Fruit fly (Drosophila melanogaster) whole organism, embryonic: Measurements from ENCODE around the gene Gr63a.

Source experiments
- Atf-2 ChIP-seq: fragments of 200-800 bp; sonication (Bioruptor generic); optimal IDR thresholded peaks from 2 replicates; lab custom pipeline; 2016; ENCODE audit warnings: missing biosample characterization, missing genetic modification characterization
- Bdp1 ChIP-seq: fragments of 200-800 bp; sonication (Bioruptor generic); optimal IDR thresholded peaks from 3 replicates; lab custom pipeline; 2016; ENCODE audit warnings: missing biosample characterization, missing genetic modification characterization
- Bgb ChIP-seq: fragments of 200-800 bp; sonication (Bioruptor generic); IDR thresholded peaks from 2 replicates; pipeline ENCODE4 v1.3.6; 2022; ENCODE audit warnings: missing biosample characterization, missing genetic modification characterization; ENCODE audit not compliant: partially characterized antibody
- CG11723 ChIP-seq: fragments of 200-800 bp; sonication (Bioruptor generic); optimal IDR thresholded peaks from 2 replicates; lab custom pipeline; 2017; ENCODE audit warnings: missing biosample characterization, mild to moderate bottlenecking, missing genetic modification characterization
- CG14965 ChIP-seq: fragments of 200-800 bp; sonication (Bioruptor generic); optimal IDR thresholded peaks from 2 replicates; lab custom pipeline; 2016; ENCODE audit warnings: missing biosample characterization, missing genetic modification characterization, borderline replicate concordance
- CG15073 ChIP-seq: fragments of 200-800 bp; sonication (Bioruptor generic); optimal IDR thresholded peaks from 2 replicates; lab custom pipeline; 2016; ENCODE audit warnings: missing biosample characterization, missing genetic modification characterization
- CG15269 ChIP-seq: fragments of 200-800 bp; sonication (Bioruptor generic); optimal IDR thresholded peaks from 2 replicates; lab custom pipeline; 2018; ENCODE audit warnings: missing biosample characterization, mild to moderate bottlenecking, missing genetic modification characterization, moderate library complexity
- CG17385 ChIP-seq: fragments of 200-800 bp; sonication (Bioruptor generic); optimal IDR thresholded peaks from 3 replicates; lab custom pipeline; 2018; ENCODE audit warnings: missing biosample characterization, mild to moderate bottlenecking, missing genetic modification characterization
- CG17912 ChIP-seq: fragments of 200-800 bp; sonication (Bioruptor generic); optimal IDR thresholded peaks from 2 replicates; lab custom pipeline; 2018; ENCODE audit warnings: missing biosample characterization, mild to moderate bottlenecking, missing genetic modification characterization
- CG42726 ChIP-seq: fragments of 200-800 bp; sonication (Bioruptor generic); IDR thresholded peaks from 2 replicates; pipeline ENCODE4 v1.3.6; 2022; ENCODE audit warnings: missing biosample characterization, missing genetic modification characterization; ENCODE audit not compliant: partially characterized antibody
- CG4424 ChIP-seq: fragments of 200-800 bp; sonication (Bioruptor generic); optimal IDR thresholded peaks from 3 replicates; lab custom pipeline; 2016; ENCODE audit warnings: missing biosample characterization, missing genetic modification characterization
- CG4854 ChIP-seq: fragments of 200-800 bp; sonication (Bioruptor generic); optimal IDR thresholded peaks from 2 replicates; lab custom pipeline; 2016; ENCODE audit warnings: missing biosample characterization, missing genetic modification characterization, inconsistent platforms
- CG8281 ChIP-seq: fragments of 200-800 bp; sonication (Bioruptor generic); optimal IDR thresholded peaks from 2 replicates; lab custom pipeline; 2018; ENCODE audit warnings: missing biosample characterization, mild to moderate bottlenecking, missing genetic modification characterization, moderate library complexity
- CG8359 ChIP-seq: fragments of 200-800 bp; sonication (Bioruptor generic); optimal IDR thresholded peaks from 2 replicates; lab custom pipeline; 2017; ENCODE audit warnings: missing biosample characterization, mild to moderate bottlenecking, missing genetic modification characterization, borderline replicate concordance
- CG9817 ChIP-seq: fragments of 200-800 bp; sonication (Bioruptor generic); optimal IDR thresholded peaks from 2 replicates; lab custom pipeline; 2018; ENCODE audit warnings: missing biosample characterization, mild to moderate bottlenecking, missing genetic modification characterization, moderate library complexity
- CrebB ChIP-seq: fragments of 200-800 bp; sonication (Bioruptor generic); optimal IDR thresholded peaks from 3 replicates; lab custom pipeline; 2018; ENCODE audit warnings: missing biosample characterization, mild to moderate bottlenecking, missing genetic modification characterization
- D19A ChIP-seq: fragments of 200-800 bp; optimal IDR thresholded peaks from 3 replicates; lab custom pipeline; 2019; ENCODE audit warnings: missing biosample characterization, mild to moderate bottlenecking, missing genetic modification characterization, moderate library complexity
- Dfd ChIP-seq, 2 experiments: fragments of >200 bp; optimal IDR thresholded peaks; 2 replicates each; lab custom pipeline; 2017; ENCODE audit warnings: missing biosample characterization in 2 of 2, missing genetic modification characterization in 2 of 2
- Doc3 ChIP-seq: fragments of 200-800 bp; sonication (Bioruptor generic); IDR thresholded peaks from 3 replicates; pipeline ENCODE4 v1.3.6; 2022; ENCODE audit warnings: missing biosample characterization, missing genetic modification characterization; ENCODE audit not compliant: partially characterized antibody
- E2f1 ChIP-seq: fragments of 200-800 bp; sonication (Bioruptor generic); IDR thresholded peaks from 2 replicates; pipeline ENCODE4 v1.3.6; 2022; ENCODE audit warnings: missing biosample characterization, missing genetic modification characterization
- Gsc ChIP-seq: fragments of 200-800 bp; sonication (Bioruptor generic); IDR thresholded peaks from 2 replicates; pipeline ENCODE4 v1.3.6; 2022; ENCODE audit warnings: missing biosample characterization, missing genetic modification characterization
- Lhr ChIP-seq: fragments of 200-800 bp; sonication (Bioruptor generic); optimal IDR thresholded peaks from 3 replicates; lab custom pipeline; 2017; ENCODE audit warnings: mild to moderate bottlenecking, missing biosample characterization, missing genetic modification reagents, missing genetic modification characterization
- Mes4 ChIP-seq: fragments of 200-800 bp; sonication (Bioruptor generic); optimal IDR thresholded peaks from 2 replicates; lab custom pipeline; 2016; ENCODE audit warnings: missing biosample characterization, missing genetic modification characterization
- Oaz ChIP-seq: fragments of 200-800 bp; sonication (Bioruptor generic); IDR thresholded peaks from 2 replicates; pipeline ENCODE4 v1.3.6; 2022; ENCODE audit warnings: missing biosample characterization, missing genetic modification characterization
- Poxn ChIP-seq: fragments of 200-800 bp; sonication (Bioruptor generic); IDR thresholded peaks from 2 replicates; pipeline ENCODE4 v1.3.6; 2022; ENCODE audit warnings: missing biosample characterization, missing genetic modification characterization
- Spps ChIP-seq: fragments of 200-800 bp; sonication (Bioruptor generic); optimal IDR thresholded peaks from 2 replicates; lab custom pipeline; 2018; ENCODE audit warnings: missing biosample characterization, mild to moderate bottlenecking, missing genetic modification characterization
- Trl ChIP-seq, 3 experiments: fragments of >200 bp in 2 of 3; fragments of 200-800 bp in 1 of 3; sonication (Bioruptor generic) in 1 of 3; optimal IDR thresholded peaks; 2 replicates in 1 of 3; 3 replicates in 2 of 3; lab custom pipeline; 2016 to 2017; ENCODE audit warnings: missing biosample characterization in 1 of 3, missing genetic modification characterization in 1 of 3
- ara ChIP-seq: fragments of 200-800 bp; sonication (Bioruptor generic); IDR thresholded peaks from 2 replicates; pipeline ENCODE4 v1.3.6; 2022; ENCODE audit warnings: missing biosample characterization, missing genetic modification characterization
- ase ChIP-seq: fragments of 200-800 bp; sonication (Bioruptor generic); IDR thresholded peaks from 3 replicates; pipeline ENCODE4 v1.3.6; 2022; ENCODE audit warnings: missing biosample characterization, missing genetic modification characterization
- ato ChIP-seq: fragments of 200-800 bp; sonication (Bioruptor generic); IDR thresholded peaks from 2 replicates; pipeline ENCODE4 v1.3.6; 2022; ENCODE audit warnings: missing biosample characterization, missing genetic modification characterization; ENCODE audit not compliant: partially characterized antibody
- bsh ChIP-seq, 2 experiments: fragments of 200-800 bp; sonication (Bioruptor generic); optimal IDR thresholded peaks; 2 replicates each; lab custom pipeline; 2017 to 2018; ENCODE audit warnings: mild to moderate bottlenecking in 2 of 2, missing biosample characterization in 2 of 2, missing genetic modification characterization in 2 of 2, moderate library complexity in 1 of 2
- chn ChIP-seq: fragments of 200-800 bp; sonication (Bioruptor generic); optimal IDR thresholded peaks from 2 replicates; lab custom pipeline; 2016; ENCODE audit warnings: missing biosample characterization, missing genetic modification characterization
- croc ChIP-seq: fragments of 200-800 bp; sonication (Bioruptor generic); conservative IDR thresholded peaks from 3 replicates; pipeline ENCODE4 v1.3.6; 2022; ENCODE audit warnings: missing biosample characterization, missing genetic modification characterization
- eyg ChIP-seq: fragments of 200-800 bp; sonication (Bioruptor generic); optimal IDR thresholded peaks from 3 replicates; lab custom pipeline; 2016; ENCODE audit warnings: missing biosample characterization, missing genetic modification characterization
- fd102C ChIP-seq: fragments of 200-800 bp; sonication (Bioruptor generic); optimal IDR thresholded peaks from 2 replicates; lab custom pipeline; 2018; ENCODE audit warnings: missing biosample characterization, mild to moderate bottlenecking, missing genetic modification characterization, moderate library complexity
- fd96Cb ChIP-seq: fragments of 200-800 bp; sonication (Bioruptor generic); optimal IDR thresholded peaks from 2 replicates; lab custom pipeline; 2018; ENCODE audit warnings: missing biosample characterization, mild to moderate bottlenecking, missing genetic modification characterization, moderate library complexity
- gcm2 ChIP-seq: fragments of 200-800 bp; sonication (Bioruptor generic); optimal IDR thresholded peaks from 2 replicates; lab custom pipeline; 2016; ENCODE audit warnings: missing biosample characterization, missing genetic modification characterization
- lmd ChIP-seq: fragments of 200-800 bp; sonication (Bioruptor generic); IDR thresholded peaks from 2 replicates; pipeline ENCODE4 v1.3.6; 2022; ENCODE audit warnings: missing biosample characterization, missing genetic modification characterization
- lola ChIP-seq, 3 experiments: fragments of >200 bp in 2 of 3; fragments of 200-800 bp in 1 of 3; sonication (Bioruptor generic) in 1 of 3; optimal IDR thresholded peaks; 2 replicates each; lab custom pipeline; 2017 to 2019; ENCODE audit warnings: missing biosample characterization in 3 of 3, missing genetic modification characterization in 3 of 3, mild to moderate bottlenecking in 1 of 3, moderate library complexity in 1 of 3
- mld ChIP-seq: fragments of 200-800 bp; sonication (Bioruptor generic); IDR thresholded peaks from 3 replicates; pipeline ENCODE4 v1.3.6; 2022; ENCODE audit warnings: missing biosample characterization, missing genetic modification characterization; ENCODE audit not compliant: partially characterized antibody
- pum ChIP-seq: fragments of 200-800 bp; sonication (Bioruptor generic); optimal IDR thresholded peaks from 2 replicates; lab custom pipeline; 2016; ENCODE audit warnings: missing biosample characterization, missing genetic modification characterization
- sim ChIP-seq: fragments of 200-800 bp; sonication (Bioruptor generic); IDR thresholded peaks from 2 replicates; pipeline ENCODE4 v1.3.6; 2022; ENCODE audit warnings: missing biosample characterization, missing genetic modification characterization
- sna ChIP-seq: fragments of 200-800 bp; sonication (Bioruptor generic); IDR thresholded peaks from 2 replicates; pipeline ENCODE4 v1.3.6; 2022; ENCODE audit warnings: missing biosample characterization, missing genetic modification characterization; ENCODE audit not compliant: partially characterized antibody
- sug ChIP-seq: fragments of 200-800 bp; optimal IDR thresholded peaks from 2 replicates; lab custom pipeline; 2019; ENCODE audit warnings: missing biosample characterization, mild to moderate bottlenecking, missing genetic modification characterization, moderate library complexity
- tap ChIP-seq: fragments of 200-800 bp; optimal IDR thresholded peaks from 3 replicates; lab custom pipeline; 2019; ENCODE audit warnings: missing biosample characterization, mild to moderate bottlenecking, missing genetic modification characterization, moderate library complexity
- trem ChIP-seq: fragments of 200-800 bp; optimal IDR thresholded peaks from 3 replicates; lab custom pipeline; 2019; ENCODE audit warnings: missing biosample characterization, mild to moderate bottlenecking, missing genetic modification characterization, moderate library complexity
- tup ChIP-seq: fragments of 200-800 bp; sonication (Bioruptor generic); optimal IDR thresholded peaks from 2 replicates; lab custom pipeline; 2016; ENCODE audit warnings: missing biosample characterization, mild to moderate bottlenecking, missing genetic modification characterization, moderate library complexity
- tx ChIP-seq: fragments of 200-800 bp; sonication (Bioruptor generic); optimal IDR thresholded peaks from 2 replicates; lab custom pipeline; 2016; ENCODE audit warnings: missing biosample characterization, missing genetic modification characterization
- zen ChIP-seq: fragments of 200-800 bp; sonication (Bioruptor generic); optimal IDR thresholded peaks from 3 replicates; lab custom pipeline; 2018; ENCODE audit warnings: missing biosample characterization, mild to moderate bottlenecking, missing genetic modification characterization, moderate library complexity

Gr63a gene

DNA sequence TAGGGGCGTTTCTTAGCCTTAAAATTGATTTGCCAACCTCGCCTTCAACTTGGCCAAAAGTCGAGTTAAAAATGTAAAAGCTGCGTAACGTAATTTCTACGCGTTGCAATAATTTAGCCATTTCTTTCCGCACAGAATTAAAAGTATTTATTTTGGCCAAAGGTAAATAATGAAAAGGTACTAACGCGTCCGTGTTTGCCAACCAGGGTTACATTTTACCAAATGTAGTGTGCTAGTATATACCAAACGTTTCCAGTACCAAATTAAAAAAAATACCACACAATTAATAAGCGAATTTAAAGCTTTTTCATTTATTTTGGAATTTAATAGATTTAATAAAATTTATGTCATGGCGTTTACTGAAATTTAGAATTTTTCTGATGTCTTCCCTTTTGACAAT lies 2.6 kb upstream of the Gr63a start, which contains the start of gene Ccz1 (continued):
- TF ChIP-seq bsh (GFP tag; optimal IDR thresholded peaks at IDR 0.05; lab: Kevin White, UChicago) = peak in 1 of 2 experiments; percentile 72
- no peak for TF ChIP-seq lmd
- TF ChIP-seq croc (GFP tag; lab: Robert Waterston, UW) = peak; percentile 18; the same call in 1 of the 3 replicates
- peak; percentile 6 for TF ChIP-seq CG11723 (GFP tag; lab: Kevin White, UChicago)
- peak; percentile 70 for TF ChIP-seq CG4854 (GFP tag; lab: Kevin White, UChicago)
- peak in 1 of 3 experiments; percentile 50 for TF ChIP-seq lola (GFP tag; optimal IDR thresholded peaks at IDR 0.05; lab: Kevin White, UChicago)
- TF ChIP-seq CG17912 (GFP tag; lab: Kevin White, UChicago) = peak; percentile 90
- TF ChIP-seq gcm2 (GFP tag; lab: Kevin White, UChicago) = no peak
- TF ChIP-seq Mes4 = peak; percentile 66
- peak; percentile 24 for TF ChIP-seq Spps
- TF ChIP-seq CG9817 (tag; lab: Kevin White, UChicago) = peak; percentile 52
- TF ChIP-seq sna (GFP tag; lab: Robert Waterston, UW) = no peak
- peak; percentile 64 for TF ChIP-seq pum (GFP tag; lab: Kevin White, UChicago)
- no peak for TF ChIP-seq Gsc (GFP tag; lab: Robert Waterston, UW)
- TF ChIP-seq tap (tag; lab: Kevin White, UChicago) = no peak
- TF ChIP-seq CG4424 (GFP tag; lab: Kevin White, UChicago) = peak; percentile 68
- TF ChIP-seq ara (GFP tag; lab: Robert Waterston, UW) = no peak
- peak; percentile 29 for TF ChIP-seq zen
- peak; percentile 42 for TF ChIP-seq fd102C
- TF ChIP-seq CG15073 = no peak
- TF ChIP-seq CG14965 (GFP tag; lab: Kevin White, UChicago) = peak; percentile 56
- TF ChIP-seq Atf-2 (GFP tag; lab: Kevin White, UChicago) = peak; percentile 81
- TF ChIP-seq Oaz (GFP tag; lab: Robert Waterston, UW) = no peak
- TF ChIP-seq ato (GFP tag; lab: Robert Waterston, UW) = no peak
- peak; percentile 66 for TF ChIP-seq tup (GFP tag; lab: Kevin White, UChicago)
- TF ChIP-seq D19A (tag; lab: Kevin White, UChicago) = no peak
- TF ChIP-seq Lhr (GFP tag; lab: Kevin White, UChicago) = peak; percentile 67
- no peak for TF ChIP-seq Doc3 (GFP tag; lab: Robert Waterston, UW)
- TF ChIP-seq sug (tag; lab: Kevin White, UChicago) = peak; percentile 52
- no peak for TF ChIP-seq Dfd (GFP tag; optimal IDR thresholded peaks at IDR 0.05; lab: Kevin White, UChicago)
- TF ChIP-seq CrebB = peak; percentile 37
- TF ChIP-seq chn = peak; percentile 62
- no peak for TF ChIP-seq Bgb (GFP tag; lab: Robert Waterston, UW)
- peak; percentile 13 for TF ChIP-seq fd96Cb (tag; lab: Kevin White, UChicago)
- TF ChIP-seq CG8281 (tag; lab: Kevin White, UChicago) = peak; percentile 18
- TF ChIP-seq eyg (GFP tag; lab: Kevin White, UChicago) = peak; percentile 69
- peak; percentile 63 for TF ChIP-seq CG15269
- no peak for TF ChIP-seq E2f1 (GFP tag; lab: Robert Waterston, UW)
- no peak for TF ChIP-seq CG8359 (GFP tag; lab: Kevin White, UChicago)
- peak; percentile 59 for TF ChIP-seq CG17385 (GFP tag; lab: Kevin White, UChicago)
- TF ChIP-seq sim (GFP tag; lab: Robert Waterston, UW) = no peak
- no peak for TF ChIP-seq Trl (optimal IDR thresholded peaks at IDR 0.05; lab: Kevin White, UChicago)
- TF ChIP-seq Trl (GFP tag; optimal IDR thresholded peaks at IDR 0.05; lab: Kevin White, UChicago) = peak; percentile 83
- TF ChIP-seq mld (GFP tag; lab: Robert Waterston, UW) = no peak
- peak; percentile 58 for TF ChIP-seq trem (tag; lab: Kevin White, UChicago)
- no peak for TF ChIP-seq Poxn
- TF ChIP-seq Bdp1 = peak; percentile 75
- TF ChIP-seq ase (GFP tag; lab: Robert Waterston, UW) = no peak
- no peak for TF ChIP-seq CG42726 (GFP tag; lab: Robert Waterston, UW)
- TF ChIP-seq tx (GFP tag; lab: Kevin White, UChicago) = peak; percentile 76
